Worm (Caenorhabditis elegans) whole organism, young adult: ENCODE results near the gene K12H6.2.

Experiments
- B0019.2 ChIP-seq: fragments of 200-800 bp; sonication (Bioruptor generic); conservative IDR thresholded peaks from 2 replicates; pipeline ENCODE4 v1.3.6; 2022; ENCODE audit warnings: missing genetic modification reagents, missing genetic modification characterization, missing compliant biosample characterization
- C06A6.2 ChIP-seq: fragments of 200-800 bp; sonication (Bioruptor generic); conservative IDR thresholded peaks from 2 replicates; pipeline ENCODE4 v1.3.6; 2022; ENCODE audit warnings: missing genetic modification characterization, missing compliant biosample characterization
- C17E4.6 ChIP-seq: fragments of 200-800 bp; sonication (Bioruptor generic); IDR thresholded peaks from 2 replicates; pipeline ENCODE4 v1.3.6; 2022; ENCODE audit warnings: missing genetic modification reagents, missing genetic modification characterization, missing compliant biosample characterization
- F23B12.7 ChIP-seq: sonication (generic microtip); optimal IDR thresholded peaks from 2 replicates; lab custom pipeline; 2017; ENCODE audit warnings: missing genetic modification characterization, mild to moderate bottlenecking, missing compliant biosample characterization, antibody characterized with exemption, moderate library complexity; ENCODE audit not compliant: insufficient read depth
- F33H1.4 ChIP-seq: fragments of 200-800 bp; sonication (Bioruptor generic); IDR thresholded peaks from 2 replicates; pipeline ENCODE4 v1.3.6; 2022; ENCODE audit warnings: missing genetic modification reagents, missing genetic modification characterization, missing compliant biosample characterization
- F49E8.2 ChIP-seq: sonication (generic microtip); optimal IDR thresholded peaks from 3 replicates; lab custom pipeline; 2017; ENCODE audit warnings: missing genetic modification characterization, mild to moderate bottlenecking, missing compliant biosample characterization, antibody characterized with exemption, moderate library complexity; ENCODE audit not compliant: insufficient read depth
- F52B5.7 ChIP-seq: sonication (generic microtip); optimal IDR thresholded peaks from 2 replicates; lab custom pipeline; 2016; ENCODE audit warnings: mild to moderate bottlenecking, missing genetic modification characterization, missing compliant biosample characterization
- K12H6.12 ChIP-seq: fragments of 200-800 bp; sonication (Bioruptor generic); optimal IDR thresholded peaks from 2 replicates; lab custom pipeline; 2018; ENCODE audit warnings: mild to moderate bottlenecking, missing genetic modification characterization, missing compliant biosample characterization
- Y53G8AR.9 ChIP-seq: fragments of 200-800 bp; sonication (Bioruptor generic); conservative IDR thresholded peaks from 2 replicates; pipeline ENCODE4 v1.3.6; 2022; ENCODE audit warnings: missing genetic modification reagents, missing genetic modification characterization, missing compliant biosample characterization
- Y67H2A.10 ChIP-seq: fragments of 200-800 bp; sonication (Bioruptor generic); conservative IDR thresholded peaks from 2 replicates; pipeline ENCODE4 v1.3.6; 2022; ENCODE audit warnings: missing genetic modification reagents, missing genetic modification characterization, missing compliant biosample characterization
- Y79H2A.3 ChIP-seq: fragments of 200-800 bp; sonication (Bioruptor generic); conservative IDR thresholded peaks from 2 replicates; pipeline ENCODE4 v1.3.6; 2022; ENCODE audit warnings: missing genetic modification reagents, missing genetic modification characterization, missing compliant biosample characterization
- ama-1 ChIP-seq, 3 experiments: fragments of 150-350 bp in 1 of 3; sonication (generic microtip) in 2 of 3; optimal IDR thresholded peaks; 2 replicates each; lab custom pipeline; 2014 to 2018; ENCODE audit warnings: missing biosample characterization in 2 of 3, missing genetic modification characterization in 2 of 3, missing genetic modification reagents in 2 of 3
- bed-1 ChIP-seq: fragments of 200-800 bp; sonication (Bioruptor generic); IDR thresholded peaks from 2 replicates; pipeline ENCODE4 v1.3.6; 2022; ENCODE audit warnings: missing genetic modification reagents, missing genetic modification characterization, missing compliant biosample characterization
- cebp-1 ChIP-seq, 2 experiments: fragments of 200-800 bp in 1 of 2; sonication (Bioruptor generic) in 1 of 2; sonication (generic microtip) in 1 of 2; IDR thresholded peaks in 1 of 2; optimal IDR thresholded peaks in 1 of 2; 2 replicates each; pipeline versions ENCODE4 v1.3.6 to Lab custom; 2017 to 2022; ENCODE audit warnings: missing compliant biosample characterization in 2 of 2, missing genetic modification characterization in 2 of 2, mild to moderate bottlenecking in 1 of 2, missing genetic modification reagents in 1 of 2, moderate library complexity in 1 of 2
- cebp-2 ChIP-seq: fragments of 200-800 bp; sonication (Bioruptor generic); IDR thresholded peaks from 2 replicates; pipeline ENCODE4 v1.3.6; 2022; ENCODE audit warnings: missing genetic modification characterization, missing compliant biosample characterization
- ceh-40 ChIP-seq: fragments of 200-800 bp; sonication (Bioruptor generic); IDR thresholded peaks from 2 replicates; pipeline ENCODE4 v1.3.6; 2022; ENCODE audit warnings: missing genetic modification characterization, missing compliant biosample characterization
- ceh-58 ChIP-seq: fragments of 200-800 bp; sonication (Bioruptor generic); IDR thresholded peaks from 2 replicates; pipeline ENCODE4 v1.3.6; 2022; ENCODE audit warnings: missing genetic modification characterization, missing compliant biosample characterization
- ceh-79 ChIP-seq: sonication (generic microtip); optimal IDR thresholded peaks from 2 replicates; lab custom pipeline; 2017; ENCODE audit warnings: mild to moderate bottlenecking, missing genetic modification characterization, missing compliant biosample characterization
- ceh-91 ChIP-seq: fragments of 200-800 bp; sonication (Bioruptor generic); IDR thresholded peaks from 2 replicates; pipeline ENCODE4 v1.3.6; 2022; ENCODE audit warnings: missing genetic modification reagents, missing genetic modification characterization, missing compliant biosample characterization
- die-1 ChIP-seq: sonication (generic microtip); optimal IDR thresholded peaks from 2 replicates; lab custom pipeline; 2016; ENCODE audit warnings: missing genotype, mild to moderate bottlenecking, missing genetic modification characterization, missing compliant biosample characterization
- dox-1 ChIP-seq: fragments of 200-800 bp; sonication (Bioruptor generic); IDR thresholded peaks from 2 replicates; pipeline ENCODE4 v1.3.6; 2022; ENCODE audit warnings: missing genetic modification reagents, missing genetic modification characterization, missing compliant biosample characterization
- him-1 ChIP-seq: sonication (generic microtip); optimal IDR thresholded peaks from 2 replicates; lab custom pipeline; 2016; ENCODE audit warnings: missing genotype, missing genetic modification reagents, missing genetic modification characterization, missing compliant biosample characterization
- hlh-12 ChIP-seq: sonication (generic microtip); optimal IDR thresholded peaks from 2 replicates; lab custom pipeline; 2016; ENCODE audit warnings: missing genetic modification characterization, missing compliant biosample characterization
- hlh-26 ChIP-seq: fragments of 200-800 bp; sonication (Bioruptor generic); conservative IDR thresholded peaks from 2 replicates; pipeline ENCODE4 v1.3.6; 2022; ENCODE audit warnings: missing genetic modification reagents, missing genetic modification characterization, missing compliant biosample characterization
- hmg-1.2 ChIP-seq: fragments of 200-800 bp; sonication (Bioruptor generic); IDR thresholded peaks from 2 replicates; pipeline ENCODE4 v1.3.6; 2022; ENCODE audit warnings: missing genetic modification reagents, missing genetic modification characterization, missing compliant biosample characterization
- lag-1 ChIP-seq: fragments of 200-800 bp; sonication (Bioruptor generic); IDR thresholded peaks from 2 replicates; pipeline ENCODE4 v1.3.6; 2022; ENCODE audit warnings: missing genetic modification reagents, missing genetic modification characterization, missing compliant biosample characterization
- let-526 ChIP-seq: fragments of 200-800 bp; sonication (Bioruptor generic); IDR thresholded peaks from 2 replicates; pipeline ENCODE4 v1.3.6; 2022; ENCODE audit warnings: missing genetic modification reagents, missing genetic modification characterization, missing compliant biosample characterization
- lin-54 ChIP-seq: fragments of 200-800 bp; sonication (Bioruptor generic); optimal IDR thresholded peaks from 2 replicates; lab custom pipeline; 2018; ENCODE audit warnings: mild to moderate bottlenecking, missing genetic modification characterization, missing compliant biosample characterization
- lir-1 ChIP-seq: fragments of 200-800 bp; sonication (Bioruptor generic); conservative IDR thresholded peaks from 2 replicates; pipeline ENCODE4 v1.3.6; 2022; ENCODE audit warnings: missing genetic modification reagents, missing genetic modification characterization, missing compliant biosample characterization
- madf-10 ChIP-seq: sonication (generic microtip); optimal IDR thresholded peaks from 2 replicates; lab custom pipeline; 2016; ENCODE audit warnings: mild to moderate bottlenecking, missing genetic modification characterization, missing compliant biosample characterization
- madf-8 ChIP-seq: fragments of 200-800 bp; sonication (Bioruptor generic); conservative IDR thresholded peaks from 2 replicates; pipeline ENCODE4 v1.3.6; 2022; ENCODE audit warnings: missing genetic modification reagents, missing genetic modification characterization, missing compliant biosample characterization
- nfya-2 ChIP-seq: fragments of 200-800 bp; sonication (Bioruptor generic); IDR thresholded peaks from 2 replicates; pipeline ENCODE4 v1.3.6; 2022; ENCODE audit warnings: missing genetic modification reagents, missing genetic modification characterization, missing compliant biosample characterization
- nhr-120 ChIP-seq: fragments of 200-800 bp; sonication (Bioruptor generic); IDR thresholded peaks from 2 replicates; pipeline ENCODE4 v1.3.6; 2022; ENCODE audit warnings: missing genetic modification characterization, missing compliant biosample characterization
- pbrm-1 ChIP-seq: fragments of 200-800 bp; sonication (Bioruptor generic); IDR thresholded peaks from 2 replicates; pipeline ENCODE4 v1.3.6; 2022; ENCODE audit warnings: missing genetic modification reagents, missing genetic modification characterization, missing compliant biosample characterization
- pha-4 ChIP-seq: fragments of 150-350 bp; sonication (generic microtip); optimal IDR thresholded peaks from 2 replicates; lab custom pipeline; 2014; ENCODE audit warnings: missing biosample characterization, missing genetic modification reagents, missing genetic modification characterization
- somi-1 ChIP-seq: fragments of 200-800 bp; sonication (Bioruptor generic); optimal IDR thresholded peaks from 2 replicates; lab custom pipeline; 2018; ENCODE audit warnings: mild to moderate bottlenecking, missing genetic modification characterization, missing compliant biosample characterization
- zim-3 ChIP-seq: sonication (generic microtip); optimal IDR thresholded peaks from 2 replicates; lab custom pipeline; 2017; ENCODE audit warnings: mild to moderate bottlenecking, missing genetic modification characterization, moderate library complexity, missing compliant biosample characterization
- ztf-22 ChIP-seq: fragments of 200-800 bp; sonication (Bioruptor generic); optimal IDR thresholded peaks from 2 replicates; lab custom pipeline; 2018; ENCODE audit warnings: mild to moderate bottlenecking, missing genetic modification characterization, moderate library complexity, missing compliant biosample characterization
- ztf-25 ChIP-seq: fragments of 200-800 bp; sonication (Bioruptor generic); IDR thresholded peaks from 2 replicates; pipeline ENCODE4 v1.3.6; 2022; ENCODE audit warnings: missing genetic modification reagents, missing genetic modification characterization, missing compliant biosample characterization
- ztf-26 ChIP-seq: sonication (generic microtip); optimal IDR thresholded peaks from 2 replicates; lab custom pipeline; 2017; ENCODE audit warnings: missing genetic modification characterization, missing compliant biosample characterization

Gene K12H6.2

DNA sequence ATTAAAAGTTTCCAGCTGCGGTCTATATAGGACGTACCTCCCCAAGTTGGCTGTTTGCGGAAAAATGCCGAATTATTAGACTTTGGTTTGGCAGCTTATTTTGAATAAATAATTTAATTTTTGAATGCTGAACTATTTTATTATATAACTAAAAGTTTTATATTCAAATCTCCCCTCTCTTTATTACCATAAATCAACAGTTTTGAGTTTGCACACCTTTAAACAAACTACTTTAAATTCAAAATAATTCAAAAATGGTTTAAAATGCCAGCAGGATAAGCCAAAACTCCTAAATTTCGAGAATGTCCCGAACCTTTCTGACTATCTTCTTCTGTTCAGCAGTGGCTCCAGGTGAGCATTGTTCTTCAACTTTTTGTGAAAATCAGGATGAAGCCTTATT lies 36.1 kb downstream of the K12H6.2 start, which contains the start of gene F08D12.3:
F08D12.3 (plus strand) TSS at position 301 of the 400 bp plus-strand sequence.
- TF ChIP-seq F49E8.2: no peak
- TF ChIP-seq madf-10: no peak
- TF ChIP-seq somi-1 (GFP tag; lab: Kevin White, UChicago): no peak
- TF ChIP-seq hmg-1.2 (GFP tag; lab: Robert Waterston, UW): no peak
- TF ChIP-seq ceh-40: no peak
- TF ChIP-seq dox-1 (GFP tag; lab: Robert Waterston, UW): no peak
- no peak for TF ChIP-seq let-526 (GFP tag; lab: Robert Waterston, UW)
- TF ChIP-seq Y79H2A.3 (GFP tag; lab: Robert Waterston, UW): no peak
- TF ChIP-seq bed-1 (GFP tag; lab: Robert Waterston, UW): no peak

DNA sequence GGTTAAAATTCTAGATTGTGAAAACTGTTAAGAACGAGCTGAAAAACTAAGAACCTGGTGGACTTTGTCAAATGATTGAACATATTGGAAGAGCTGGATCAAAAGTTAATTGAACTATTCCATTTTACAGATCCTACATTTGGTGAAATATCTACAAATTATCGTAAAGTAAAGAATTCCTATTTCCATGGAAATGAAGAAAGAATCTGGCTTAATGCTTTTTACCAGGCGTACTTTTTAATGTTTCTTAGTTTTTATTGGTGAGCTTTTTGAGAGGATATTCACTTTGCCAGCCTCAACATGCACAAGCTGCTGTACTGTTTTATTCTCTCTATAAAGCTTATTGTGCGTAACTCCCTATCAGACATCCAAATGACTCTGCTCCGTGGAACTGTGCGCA lies 37.5 kb downstream of the K12H6.2 start, which contains the start of gene F08D12.4:
F08D12.4 (plus strand) TSS at position 301 of the 400 bp plus-strand sequence.
- TF ChIP-seq K12H6.12 (no peak), cebp-1 (GFP tag; IDR thresholded peaks at IDR 0.05; lab: Robert Waterston, UW) (no peak), cebp-1 (tag; optimal IDR thresholded peaks at IDR 0.05; lab: Kevin White, UChicago) (no peak)

DNA sequence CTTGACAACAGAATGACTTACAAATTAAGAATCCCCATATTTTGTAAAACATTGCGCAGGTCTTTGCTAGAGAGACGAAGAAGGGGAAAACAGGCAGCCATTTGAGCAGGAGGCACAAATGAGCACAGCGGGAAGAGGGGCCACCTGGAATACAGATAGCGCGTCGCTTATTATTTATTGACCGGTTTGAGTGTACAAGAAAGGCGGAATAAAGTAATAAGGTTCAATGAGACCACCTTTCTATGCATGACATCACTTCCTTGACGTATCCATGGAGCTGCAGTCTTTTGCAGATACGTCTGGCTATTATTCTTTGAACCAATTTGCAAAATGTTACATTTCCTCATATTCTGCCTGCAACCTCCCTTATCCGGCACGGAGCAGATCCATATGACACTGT lies 40.4 kb downstream of the K12H6.2 start, which contains the start of gene fbxb-111:
fbxb-111 (minus strand) TSS at position 101 of the 400 bp plus-strand sequence.
- TF ChIP-seq Y53G8AR.9 (GFP tag; lab: Robert Waterston, UW) (no peak), B0019.2 (GFP tag; lab: Robert Waterston, UW) (no peak), F49E8.2 (no peak), C17E4.6 (GFP tag; lab: Robert Waterston, UW) (no peak), ama-1 (optimal IDR thresholded peaks at IDR 0.05; lab: Kevin White, UChicago) (no peak), ama-1 (GFP tag; optimal IDR thresholded peaks at IDR 0.05; lab: Kevin White, UChicago) (no peak), pbrm-1 (GFP tag; lab: Robert Waterston, UW) (no peak), lir-1 (no peak), ceh-58 (no peak), C06A6.2 (GFP tag; lab: Robert Waterston, UW) (no peak), lag-1 (GFP tag; lab: Robert Waterston, UW) (no peak)
- TF ChIP-seq, all 124 proteins: peak for 0

DNA sequence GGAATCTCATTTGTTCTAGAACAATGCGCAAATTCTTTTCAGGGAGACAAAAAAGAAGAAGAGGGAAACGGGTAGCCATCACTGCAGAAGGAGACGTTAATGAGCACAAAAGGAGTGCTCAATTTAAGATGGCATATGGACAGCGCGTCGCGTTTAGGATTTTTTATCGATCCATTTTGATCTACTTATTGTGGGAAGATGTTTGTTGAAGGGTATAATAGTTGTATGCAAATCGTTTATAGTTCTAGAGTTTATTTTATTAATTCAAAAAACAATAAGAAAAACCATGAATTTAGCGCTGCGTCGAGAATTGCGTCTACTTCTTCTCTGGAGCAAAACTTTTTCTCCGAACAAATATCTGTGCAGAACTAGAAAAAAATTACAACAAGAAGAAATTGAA lies 41.8 kb downstream of the K12H6.2 start, which contains the start of gene sdz-9:
sdz-9 (minus strand) TSS at position 101 of the 400 bp plus-strand sequence.
- no peak for TF ChIP-seq ceh-91
- TF ChIP-seq him-1 (tag; lab: Kevin White, UChicago): no peak
- TF ChIP-seq hlh-26 (GFP tag; lab: Robert Waterston, UW): no peak
- no peak for TF ChIP-seq hlh-12 (tag; lab: Kevin White, UChicago)
- no peak for TF ChIP-seq F33H1.4 (GFP tag; lab: Robert Waterston, UW)
- no peak for TF ChIP-seq pha-4 (tag; lab: Kevin White, UChicago)
- no peak for TF ChIP-seq ceh-79 (tag; lab: Kevin White, UChicago)
- no peak for TF ChIP-seq F52B5.7
- TF ChIP-seq ztf-25 (GFP tag; lab: Robert Waterston, UW): no peak
- TF ChIP-seq cebp-2 (GFP tag; lab: Robert Waterston, UW): no peak
- no peak for TF ChIP-seq madf-8
- TF ChIP-seq nfya-2: no peak

DNA sequence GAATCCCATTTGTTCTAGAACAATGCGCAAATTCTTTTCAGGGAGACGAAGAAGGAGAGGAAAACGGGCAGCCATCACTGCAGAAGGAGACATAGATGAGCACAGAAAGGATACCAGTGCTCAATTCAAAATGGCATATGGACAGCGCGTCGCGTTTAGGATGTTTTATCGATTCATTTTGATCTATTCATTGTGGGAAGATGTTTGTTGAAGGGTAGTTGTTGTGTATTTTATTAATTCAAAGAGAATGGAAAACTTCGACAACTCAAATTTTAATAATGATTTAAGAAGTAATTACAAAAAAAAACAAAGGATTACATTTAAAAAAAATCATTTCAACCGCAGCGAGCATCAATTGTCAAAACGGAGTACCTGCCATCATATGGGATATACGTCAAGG lies 43.2 kb downstream of the K12H6.2 start, which contains the start of gene sdz-10:
sdz-10 (minus strand) TSS at position 101 of the 400 bp plus-strand sequence.
- TF ChIP-seq ztf-22 (GFP tag; lab: Kevin White, UChicago) (no peak), nhr-120 (no peak), F23B12.7 (tag; lab: Kevin White, UChicago) (no peak), dox-1 (GFP tag; lab: Robert Waterston, UW) (no peak), ztf-26 (no peak), zim-3 (tag; lab: Kevin White, UChicago) (no peak), die-1 (no peak), lin-54 (GFP tag; lab: Kevin White, UChicago) (no peak), Y67H2A.10 (no peak)
